Worm (Caenorhabditis elegans) whole organism, L4 larva: ENCODE results near the gene ain-1.

Source experiments
- F10B5.3 ChIP-seq: sonication (generic microtip); optimal IDR thresholded peaks from 2 replicates; lab custom pipeline; 2016; ENCODE audit warnings: mild to moderate bottlenecking, missing genetic modification characterization, missing compliant biosample characterization
- R02D3.7 ChIP-seq: fragments of 150-350 bp; sonication (generic microtip); optimal IDR thresholded peaks from 3 replicates; lab custom pipeline; 2014; ENCODE audit warnings: missing biosample characterization, missing genetic modification characterization
- ama-1 ChIP-seq: fragments of 150-350 bp; optimal IDR thresholded peaks from 2 replicates; lab custom pipeline; 2014; ENCODE audit warnings: inconsistent platforms, mixed read lengths
- egl-27 ChIP-seq: sonication (generic microtip); optimal IDR thresholded peaks from 3 replicates; lab custom pipeline; 2017; ENCODE audit warnings: missing biosample characterization, missing genetic modification reagents, missing genetic modification characterization
- lin-39 ChIP-seq: fragments of 150-350 bp; optimal IDR thresholded peaks from 2 replicates; lab custom pipeline; 2014; ENCODE audit warnings: missing biosample characterization, missing genetic modification reagents, missing genetic modification characterization
- lsy-2 ChIP-seq, 2 experiments: fragments of 150-350 bp in 1 of 2; sonication (generic microtip) in 1 of 2; optimal IDR thresholded peaks; 2 replicates each; lab custom pipeline; 2014 to 2017; ENCODE audit warnings: missing biosample characterization in 2 of 2, missing genetic modification characterization in 2 of 2
- nhr-11 ChIP-seq: fragments of 150-350 bp; optimal IDR thresholded peaks from 2 replicates; lab custom pipeline; 2014; ENCODE audit warnings: missing biosample characterization, missing genetic modification characterization
- nhr-77 ChIP-seq: fragments of 150-350 bp; optimal IDR thresholded peaks from 2 replicates; lab custom pipeline; 2014; ENCODE audit warnings: missing biosample characterization, missing genetic modification characterization
- unc-62 ChIP-seq, 3 experiments: fragments of 150-350 bp in 1 of 3; sonication (generic microtip); optimal IDR thresholded peaks in 2 of 3; peaks in 1 of 3; 1 replicate in 1 of 3; 2 replicates in 2 of 3; lab custom pipeline; 2014 to 2017; ENCODE audit warnings: missing biosample characterization in 3 of 3, missing genetic modification characterization in 3 of 3, missing genetic modification reagents in 3 of 3, missing genotype in 1 of 3
- zip-11 ChIP-seq: fragments of 200-800 bp; sonication (Bioruptor generic); IDR thresholded peaks from 2 replicates; pipeline ENCODE4 v1.3.6; 2022; ENCODE audit warnings: missing genetic modification characterization, missing compliant biosample characterization
- ztf-11 ChIP-seq: fragments of 150-350 bp; optimal IDR thresholded peaks from 2 replicates; lab custom pipeline; 2014; ENCODE audit warnings: missing biosample characterization, missing genetic modification characterization

DNA sequence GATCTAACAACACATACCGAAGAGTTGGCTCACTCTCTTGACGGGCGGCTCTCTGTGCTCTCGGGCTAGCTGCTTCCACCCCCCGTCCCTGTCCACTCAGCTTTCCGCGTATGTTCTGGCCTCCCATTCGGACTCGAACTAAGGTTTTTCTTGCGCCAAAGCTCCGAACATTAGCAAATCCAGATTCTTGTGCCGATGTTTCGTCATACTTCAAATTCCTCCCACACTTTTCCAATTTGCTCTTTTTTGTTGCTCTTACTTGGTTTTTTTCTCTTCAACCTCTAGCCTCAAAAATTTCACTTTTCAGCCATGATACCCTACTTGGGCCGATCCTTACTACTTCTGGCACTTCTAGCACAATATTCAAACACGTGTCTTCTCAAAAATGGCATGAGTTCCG lies 18.3 kb upstream of the ain-1 start, which contains the start of gene cdh-9:
- TF ChIP-seq F10B5.3 (no peak), ama-1 (lab: Kevin White, UChicago) (no peak), lin-39 (no peak), unc-62 (GFP tag; optimal IDR thresholded peaks at IDR 0.05 in 1 of 2; lab: Kevin White, UChicago) (no peak), unc-62 (tag; optimal IDR thresholded peaks at IDR 0.05; lab: Kevin White, UChicago) (no peak), zip-11 (GFP tag; lab: Robert Waterston, UW) (no peak), ztf-11 (tag; lab: Kevin White, UChicago) (no peak), nhr-11 (tag; lab: Kevin White, UChicago) (no peak), egl-27 (tag; lab: Kevin White, UChicago) (no peak), R02D3.7 (tag; lab: Kevin White, UChicago) (no peak), nhr-77 (no peak), lsy-2 (tag; optimal IDR thresholded peaks at IDR 0.05; lab: Kevin White, UChicago) (no peak)
